Worm (Caenorhabditis elegans): ENCODE measurements around the gene pdhk-2.

Gene pdhk-2

DNA sequence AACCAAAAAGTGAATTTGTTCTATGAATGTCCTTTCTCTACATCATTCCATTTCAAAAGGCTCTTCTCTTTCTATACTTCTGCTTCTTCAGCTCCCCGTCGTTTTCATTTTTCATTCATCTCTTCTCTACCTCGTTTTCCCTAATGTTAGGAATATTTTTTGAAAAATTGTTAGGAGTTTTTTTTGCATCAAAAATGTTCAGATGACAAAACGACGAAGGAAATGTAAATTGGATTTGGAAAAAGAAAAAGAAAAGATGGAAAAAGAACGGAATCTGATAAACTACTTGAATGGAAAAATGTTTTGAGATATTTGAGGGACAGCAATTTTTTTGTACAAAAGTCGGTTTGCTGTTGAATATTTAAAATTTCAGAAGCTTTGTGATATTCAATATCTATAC is 3.6 kb upstream of the pdhk-2 start:
- TF ChIP-seq pax-1 (tag; optimal IDR thresholded peaks at IDR 0.05): no peak
- TF ChIP-seq pag-3 (tag; optimal IDR thresholded peaks at IDR 0.05; ENCODE audit: borderline replicate concordance): no peak
- TF ChIP-seq ceh-34 (tag; optimal IDR thresholded peaks at IDR 0.05): no peak
- no peak for TF ChIP-seq che-1 (tag; optimal IDR thresholded peaks at IDR 0.05)
- TF ChIP-seq hlh-6 (tag; optimal IDR thresholded peaks at IDR 0.05): no peak
- TF ChIP-seq nfya-1 (tag; optimal IDR thresholded peaks at IDR 0.05): no peak
- no peak for TF ChIP-seq hlh-15 (tag; optimal IDR thresholded peaks at IDR 0.05)

DNA sequence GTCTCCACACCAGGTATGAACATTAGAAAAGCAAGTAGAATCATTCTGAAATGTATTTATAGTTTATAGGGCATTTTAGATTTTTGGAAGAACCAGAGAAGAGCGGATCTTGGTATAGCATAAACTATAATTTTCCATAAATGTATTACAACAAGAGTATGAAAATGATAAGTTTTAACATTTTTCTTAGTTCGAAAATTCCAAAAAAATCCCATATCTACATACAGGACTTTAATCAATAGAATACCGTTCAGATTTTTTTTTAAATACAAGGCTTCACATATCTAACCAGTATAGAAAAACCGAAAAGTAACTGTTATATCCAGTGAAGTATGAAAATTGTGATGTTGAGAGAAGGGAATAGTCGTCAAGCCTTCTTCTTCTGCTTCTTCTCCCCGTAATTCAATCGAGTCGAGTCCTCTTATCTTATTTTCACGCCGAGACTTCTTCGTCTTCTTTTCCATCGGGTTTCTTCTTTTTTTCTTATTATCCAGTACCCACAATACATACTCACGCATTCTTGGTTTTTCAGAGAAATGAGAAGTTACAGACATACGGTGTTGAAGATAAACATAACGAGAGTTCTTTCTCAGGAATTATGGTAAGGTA is 2.7 kb upstream of the pdhk-2 start, which contains the start of gene ZK370.6:
Gene ZK370.6, minus strand, starts transcription at position 51 of the 609 bp plus-strand sequence.
- no peak for TF ChIP-seq tbx-7 (tag; optimal IDR thresholded peaks at IDR 0.05)
- peak; percentile 91 for TF ChIP-seq unc-42 (tag; optimal IDR thresholded peaks at IDR 0.05)

DNA sequence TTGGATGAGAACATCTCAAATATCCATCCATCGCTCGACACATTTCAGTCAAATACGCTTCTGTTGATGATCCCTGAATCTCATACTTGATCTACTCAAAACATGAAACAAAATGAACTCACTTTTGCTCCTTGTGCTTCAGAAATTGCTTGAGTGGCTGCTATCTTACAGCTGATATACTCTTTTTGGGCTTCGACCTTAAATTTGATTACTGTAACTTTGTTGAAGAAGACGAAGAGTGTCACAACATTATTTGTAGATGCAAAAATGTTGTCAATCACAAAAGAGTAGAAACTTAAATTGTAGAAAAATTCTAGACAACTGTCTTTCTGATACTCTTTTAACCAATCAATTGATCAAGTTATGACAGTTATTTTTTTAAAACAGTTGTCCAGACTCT is 1.4 kb upstream of the pdhk-2 start:
- TF ChIP-seq ahr-1 (tag; optimal IDR thresholded peaks at IDR 0.05) (no peak), rnt-1 (tag; optimal IDR thresholded peaks at IDR 0.05) (no peak), C08G9.2 (tag; optimal IDR thresholded peaks at IDR 0.05) (no peak), sdc-2 (tag; optimal IDR thresholded peaks at IDR 0.05) (no peak), hlh-15 (tag; optimal IDR thresholded peaks at IDR 0.05) (no peak), ceh-30 (tag; optimal IDR thresholded peaks at IDR 0.05) (no peak), unc-3 (GFP tag; conservative IDR thresholded peaks at IDR 0.05) (no peak), unc-3 (tag; optimal IDR thresholded peaks at IDR 0.05) (no peak), pax-1 (tag; optimal IDR thresholded peaks at IDR 0.05) (no peak), sox-4 (tag; optimal IDR thresholded peaks at IDR 0.05) (no peak), npax-4 (tag; optimal IDR thresholded peaks at IDR 0.05) (no peak), eyg-1 (tag; optimal IDR thresholded peaks at IDR 0.05) (no peak), ceh-14 (tag; optimal IDR thresholded peaks at IDR 0.05) (no peak), fkh-10 (GFP tag; optimal IDR thresholded peaks at IDR 0.05) (no peak), hlh-8 (tag; optimal IDR thresholded peaks at IDR 0.05) (no peak), che-1 (tag; optimal IDR thresholded peaks at IDR 0.05) (no peak), Y22D7AL.16 (tag; optimal IDR thresholded peaks at IDR 0.05) (no peak), fax-1 (tag; optimal IDR thresholded peaks at IDR 0.05) (no peak)

DNA sequence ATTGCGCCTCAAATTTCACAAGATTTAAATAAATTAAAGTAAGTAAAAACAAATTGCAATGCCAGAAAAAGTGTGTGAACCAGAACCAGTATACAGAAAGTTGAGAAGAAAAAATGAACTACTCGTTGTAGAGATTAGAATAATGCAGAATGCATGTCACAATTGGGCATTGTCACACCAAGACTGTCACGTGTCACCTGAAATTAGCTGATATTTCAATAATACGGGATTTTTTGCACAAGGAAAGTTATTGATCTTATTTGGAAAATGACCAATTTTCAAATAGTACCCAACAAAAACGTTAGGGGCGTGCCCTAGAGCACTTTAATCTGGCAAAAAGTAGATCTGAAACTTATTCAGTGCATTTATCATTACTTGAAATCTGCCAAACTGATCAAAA is 743 bp upstream of the pdhk-2 start:
- TF ChIP-seq odd-2 (tag; optimal IDR thresholded peaks at IDR 0.05) (no peak), lim-6 (tag; optimal IDR thresholded peaks at IDR 0.05) (no peak), ceh-6 (GFP tag; optimal IDR thresholded peaks at IDR 0.05) (no peak), pqm-1 (tag; optimal IDR thresholded peaks at IDR 0.05) (no peak), ceh-14 (tag; optimal IDR thresholded peaks at IDR 0.05) (no peak), hlh-15 (tag; optimal IDR thresholded peaks at IDR 0.05) (no peak), K02D7.2 (tag; optimal IDR thresholded peaks at IDR 0.05) (no peak), npax-4 (tag; optimal IDR thresholded peaks at IDR 0.05) (no peak), pag-3 (tag; optimal IDR thresholded peaks at IDR 0.05; ENCODE audit: borderline replicate concordance) (no peak), dve-1 (tag; optimal IDR thresholded peaks at IDR 0.05) (no peak), ceh-2 (tag; optimal IDR thresholded peaks at IDR 0.05) (no peak), ref-2 (tag; optimal IDR thresholded peaks at IDR 0.05) (no peak), T23F11.4 (GFP tag; optimal IDR thresholded peaks at IDR 0.05) (no peak), F13H6.1 (tag; optimal IDR thresholded peaks at IDR 0.05) (no peak), ceh-19 (GFP tag; optimal IDR thresholded peaks at IDR 0.05) (no peak), unc-42 (tag; optimal IDR thresholded peaks at IDR 0.05) (no peak), ets-4 (tag; optimal IDR thresholded peaks at IDR 0.05) (no peak), mec-3 (tag; optimal IDR thresholded peaks at IDR 0.05; ENCODE audit: borderline replicate concordance) (no peak), syd-9 (tag; optimal IDR thresholded peaks at IDR 0.05) (no peak)

All from whole organism, late embryonic.